Fruit fly (Drosophila melanogaster) whole organism, embryonic: ENCODE measurements around the gene HERC2.

Experiments used
- CG11695 ChIP-seq: fragments of 200-800 bp; sonication (Bioruptor generic); IDR thresholded peaks from 3 replicates; pipeline ENCODE4 v1.3.6; 2022; ENCODE audit warnings: missing biosample characterization, missing genetic modification characterization
- CG11696 ChIP-seq: fragments of 200-800 bp; sonication (Bioruptor generic); IDR thresholded peaks from 2 replicates; pipeline ENCODE4 v1.3.6; 2022; ENCODE audit warnings: missing biosample characterization, missing genetic modification characterization
- CG13287 ChIP-seq: fragments of 200-800 bp; sonication (Bioruptor generic); IDR thresholded peaks from 2 replicates; pipeline ENCODE4 v1.3.6; 2022; ENCODE audit warnings: missing biosample characterization, missing genetic modification characterization; ENCODE audit not compliant: partially characterized antibody
- CG15479 ChIP-seq: fragments of 200-800 bp; sonication (Bioruptor generic); optimal IDR thresholded peaks from 3 replicates; lab custom pipeline; 2019; ENCODE audit warnings: missing biosample characterization, mild to moderate bottlenecking, missing genetic modification characterization, moderate library complexity
- CG15696 ChIP-seq: fragments of 200-800 bp; sonication (Bioruptor generic); optimal IDR thresholded peaks from 2 replicates; lab custom pipeline; 2019; ENCODE audit warnings: missing biosample characterization, mild to moderate bottlenecking, missing genetic modification characterization, moderate library complexity
- CG2202 ChIP-seq: fragments of 200-800 bp; sonication (Bioruptor generic); optimal IDR thresholded peaks from 2 replicates; lab custom pipeline; 2018; ENCODE audit warnings: missing biosample characterization, mild to moderate bottlenecking, missing genetic modification characterization
- CG2678 ChIP-seq: fragments of 200-800 bp; sonication (Bioruptor generic); optimal IDR thresholded peaks from 3 replicates; lab custom pipeline; 2019; ENCODE audit warnings: missing biosample characterization, mild to moderate bottlenecking, missing genetic modification characterization, moderate library complexity
- CG33557 ChIP-seq: fragments of 200-800 bp; sonication (Bioruptor generic); optimal IDR thresholded peaks from 2 replicates; lab custom pipeline; 2019; ENCODE audit warnings: missing biosample characterization, mild to moderate bottlenecking, missing genetic modification characterization, moderate library complexity
- CG3407 ChIP-seq: fragments of 200-800 bp; sonication (Bioruptor generic); optimal IDR thresholded peaks from 2 replicates; lab custom pipeline; 2018; ENCODE audit warnings: missing biosample characterization, mild to moderate bottlenecking, missing genetic modification characterization
- CG5245 ChIP-seq: fragments of 200-800 bp; sonication (Bioruptor generic); optimal IDR thresholded peaks from 3 replicates; lab custom pipeline; 2016; ENCODE audit warnings: missing biosample characterization, missing genetic modification characterization
- CG7357 ChIP-seq: fragments of 200-800 bp; sonication (Bioruptor generic); IDR thresholded peaks from 3 replicates; pipeline ENCODE4 v1.3.6; 2022; ENCODE audit warnings: missing biosample characterization, missing genetic modification characterization
- CG7556 ChIP-seq: fragments of 200-800 bp; sonication (Bioruptor generic); optimal IDR thresholded peaks from 2 replicates; lab custom pipeline; 2017; ENCODE audit warnings: missing biosample characterization, mild to moderate bottlenecking, missing genetic modification characterization
- CrebB ChIP-seq: fragments of 200-800 bp; sonication (Bioruptor generic); optimal IDR thresholded peaks from 3 replicates; lab custom pipeline; 2018; ENCODE audit warnings: missing biosample characterization, mild to moderate bottlenecking, missing genetic modification characterization
- Dfd ChIP-seq, 2 experiments: fragments of >200 bp; optimal IDR thresholded peaks; 2 replicates each; lab custom pipeline; 2017; ENCODE audit warnings: missing biosample characterization in 2 of 2, missing genetic modification characterization in 2 of 2
- Eip74EF ChIP-seq, 2 experiments: fragments of 200-800 bp in 1 of 2; fragments of >200 bp in 1 of 2; sonication (Bioruptor generic) in 1 of 2; optimal IDR thresholded peaks; 2 replicates each; lab custom pipeline; 2017 to 2019; ENCODE audit warnings: missing biosample characterization in 2 of 2, missing genetic modification characterization in 2 of 2, mild to moderate bottlenecking in 1 of 2, moderate library complexity in 1 of 2
- H15 ChIP-seq: fragments of 200-800 bp; sonication (Bioruptor generic); IDR thresholded peaks from 3 replicates; pipeline ENCODE4 v1.3.6; 2022; ENCODE audit warnings: missing biosample characterization, missing genetic modification characterization
- HLH54F ChIP-seq: fragments of 200-800 bp; sonication (Bioruptor generic); optimal IDR thresholded peaks from 3 replicates; lab custom pipeline; 2016; ENCODE audit warnings: missing biosample characterization, missing genetic modification characterization
- Hmr ChIP-seq: fragments of 200-800 bp; sonication (Bioruptor generic); optimal IDR thresholded peaks from 3 replicates; lab custom pipeline; 2017; ENCODE audit warnings: mild to moderate bottlenecking, missing biosample characterization, missing genetic modification reagents, missing genetic modification characterization
- Hmx ChIP-seq: fragments of 200-800 bp; sonication (Bioruptor generic); optimal IDR thresholded peaks from 2 replicates; lab custom pipeline; 2016; ENCODE audit warnings: missing biosample characterization, missing genetic modification characterization
- Jarid2 ChIP-seq: fragments of 200-800 bp; sonication (Bioruptor generic); optimal IDR thresholded peaks from 3 replicates; lab custom pipeline; 2017; ENCODE audit warnings: mild to moderate bottlenecking, missing biosample characterization, missing genetic modification reagents, missing genetic modification characterization
- MBD-R2 ChIP-seq: fragments of 200-800 bp; sonication (Bioruptor generic); IDR thresholded peaks from 2 replicates; pipeline ENCODE4 v1.3.6; 2022; ENCODE audit warnings: missing biosample characterization, missing genetic modification characterization
- Mes4 ChIP-seq: fragments of 200-800 bp; sonication (Bioruptor generic); optimal IDR thresholded peaks from 2 replicates; lab custom pipeline; 2016; ENCODE audit warnings: missing biosample characterization, missing genetic modification characterization
- Mrtf ChIP-seq: fragments of 200-800 bp; sonication (Bioruptor generic); IDR thresholded peaks from 3 replicates; pipeline ENCODE4 v1.3.6; 2022; ENCODE audit warnings: missing biosample characterization, missing genetic modification characterization
- Nf-YB ChIP-seq: fragments of 200-800 bp; sonication (Bioruptor generic); optimal IDR thresholded peaks from 3 replicates; lab custom pipeline; 2019; ENCODE audit warnings: missing biosample characterization, mild to moderate bottlenecking, missing genetic modification characterization, moderate library complexity
- NfI ChIP-seq: fragments of 200-800 bp; sonication (Bioruptor generic); optimal IDR thresholded peaks from 3 replicates; lab custom pipeline; 2018; ENCODE audit warnings: missing biosample characterization, mild to moderate bottlenecking, missing genetic modification characterization, moderate library complexity
- Opbp ChIP-seq: fragments of 200-800 bp; sonication (Bioruptor generic); IDR thresholded peaks from 3 replicates; pipeline ENCODE4 v1.3.6; 2022; ENCODE audit warnings: missing biosample characterization, missing genetic modification characterization; ENCODE audit not compliant: partially characterized antibody
- Rfx ChIP-seq: fragments of 200-800 bp; sonication (Bioruptor generic); IDR thresholded peaks from 2 replicates; pipeline ENCODE4 v1.3.6; 2022; ENCODE audit warnings: missing biosample characterization, missing genetic modification characterization
- Sox102F ChIP-seq: fragments of 200-800 bp; sonication (Bioruptor generic); optimal IDR thresholded peaks from 2 replicates; lab custom pipeline; 2018; ENCODE audit warnings: missing biosample characterization, mild to moderate bottlenecking, missing genetic modification characterization, moderate library complexity
- abd-A ChIP-seq: fragments of 200-800 bp; sonication (Bioruptor generic); optimal IDR thresholded peaks from 3 replicates; lab custom pipeline; 2019; ENCODE audit warnings: missing biosample characterization, mild to moderate bottlenecking, missing genetic modification characterization, moderate library complexity
- aop ChIP-seq: fragments of 200-800 bp; sonication (Bioruptor generic); IDR thresholded peaks from 2 replicates; pipeline ENCODE4 v1.3.6; 2022; ENCODE audit warnings: missing biosample characterization, missing genetic modification characterization
- cato ChIP-seq: fragments of 200-800 bp; sonication (Bioruptor generic); optimal IDR thresholded peaks from 2 replicates; lab custom pipeline; 2016; ENCODE audit warnings: missing biosample characterization, missing genetic modification characterization, borderline replicate concordance
- da ChIP-seq: fragments of 200-800 bp; sonication (Bioruptor generic); optimal IDR thresholded peaks from 2 replicates; lab custom pipeline; 2016; ENCODE audit warnings: missing biosample characterization, missing genetic modification characterization
- fd102C ChIP-seq: fragments of 200-800 bp; sonication (Bioruptor generic); optimal IDR thresholded peaks from 2 replicates; lab custom pipeline; 2018; ENCODE audit warnings: missing biosample characterization, mild to moderate bottlenecking, missing genetic modification characterization, moderate library complexity
- fd96Cb ChIP-seq: fragments of 200-800 bp; sonication (Bioruptor generic); optimal IDR thresholded peaks from 2 replicates; lab custom pipeline; 2018; ENCODE audit warnings: missing biosample characterization, mild to moderate bottlenecking, missing genetic modification characterization, moderate library complexity
- gcm2 ChIP-seq: fragments of 200-800 bp; sonication (Bioruptor generic); optimal IDR thresholded peaks from 2 replicates; lab custom pipeline; 2016; ENCODE audit warnings: missing biosample characterization, missing genetic modification characterization
- grn ChIP-seq: fragments of 200-800 bp; sonication (Bioruptor generic); optimal IDR thresholded peaks from 3 replicates; lab custom pipeline; 2017; ENCODE audit warnings: missing biosample characterization, missing genetic modification characterization
- her ChIP-seq: fragments of 200-800 bp; sonication (Bioruptor generic); optimal IDR thresholded peaks from 2 replicates; lab custom pipeline; 2016; ENCODE audit warnings: missing biosample characterization, missing genetic modification characterization
- jumu ChIP-seq: fragments of 200-800 bp; sonication (Bioruptor generic); optimal IDR thresholded peaks from 3 replicates; lab custom pipeline; 2016; ENCODE audit warnings: missing biosample characterization, missing genetic modification characterization
- lmd ChIP-seq: fragments of 200-800 bp; sonication (Bioruptor generic); IDR thresholded peaks from 2 replicates; pipeline ENCODE4 v1.3.6; 2022; ENCODE audit warnings: missing biosample characterization, missing genetic modification characterization
- lola ChIP-seq, 3 experiments: fragments of >200 bp in 2 of 3; fragments of 200-800 bp in 1 of 3; sonication (Bioruptor generic) in 1 of 3; optimal IDR thresholded peaks; 2 replicates each; lab custom pipeline; 2017 to 2019; ENCODE audit warnings: missing biosample characterization in 3 of 3, missing genetic modification characterization in 3 of 3, mild to moderate bottlenecking in 1 of 3, moderate library complexity in 1 of 3
- lov ChIP-seq, 2 experiments: fragments of 200-800 bp in 1 of 2; fragments of >200 bp in 1 of 2; sonication (Bioruptor generic) in 1 of 2; IDR thresholded peaks in 1 of 2; optimal IDR thresholded peaks in 1 of 2; 2 replicates in 1 of 2; 3 replicates in 1 of 2; pipeline versions ENCODE4 v1.3.6 to Lab custom; 2017 to 2022; ENCODE audit warnings: missing biosample characterization in 1 of 2, missing genetic modification characterization in 1 of 2
- pho ChIP-seq: fragments of 200-800 bp; sonication (Bioruptor generic); optimal IDR thresholded peaks from 2 replicates; lab custom pipeline; 2016; ENCODE audit warnings: missing biosample characterization, missing genetic modification characterization
- run ChIP-seq: fragments of 200-800 bp; sonication (Bioruptor generic); optimal IDR thresholded peaks from 3 replicates; lab custom pipeline; 2018; ENCODE audit warnings: missing biosample characterization, mild to moderate bottlenecking, missing genetic modification characterization
- slp2 ChIP-seq: fragments of 200-800 bp; sonication (Bioruptor generic); optimal IDR thresholded peaks from 2 replicates; lab custom pipeline; 2016; ENCODE audit warnings: missing biosample characterization, missing genetic modification characterization
- tap ChIP-seq: fragments of 200-800 bp; optimal IDR thresholded peaks from 3 replicates; lab custom pipeline; 2019; ENCODE audit warnings: missing biosample characterization, mild to moderate bottlenecking, missing genetic modification characterization, moderate library complexity
- wor ChIP-seq: fragments of 200-800 bp; sonication (Bioruptor generic); IDR thresholded peaks from 2 replicates; pipeline ENCODE4 v1.3.6; 2022; ENCODE audit warnings: missing biosample characterization, missing genetic modification characterization
- zf30C ChIP-seq: fragments of 200-800 bp; sonication (Bioruptor generic); optimal IDR thresholded peaks from 3 replicates; lab custom pipeline; 2018; ENCODE audit warnings: missing biosample characterization, mild to moderate bottlenecking, missing genetic modification characterization
- zfh2 ChIP-seq: fragments of 200-800 bp; sonication (Bioruptor generic); optimal IDR thresholded peaks from 2 replicates; lab custom pipeline; 2016; ENCODE audit warnings: missing biosample characterization, missing genetic modification characterization

HERC2 gene

dm6 chrX:20394066-20394913, at the start of gene HERC2 (continued):
- TF ChIP-seq HLH54F (GFP tag; lab: Kevin White, UChicago): peak; percentile 52
- TF ChIP-seq CrebB: no peak
- no peak for TF ChIP-seq CG2678 (tag; lab: Kevin White, UChicago)
- no peak for TF ChIP-seq fd102C (GFP tag; lab: Kevin White, UChicago)
- no peak for TF ChIP-seq CG33557
- peak; percentile 19 for TF ChIP-seq CG15696
- peak; percentile 51; the same call in 1 of the 3 replicates for TF ChIP-seq H15 (GFP tag; lab: Robert Waterston, UW)
- peak; percentile 8 for TF ChIP-seq Mes4 (GFP tag; lab: Kevin White, UChicago)
- TF ChIP-seq gcm2 (GFP tag; lab: Kevin White, UChicago): no peak
- no peak for TF ChIP-seq abd-A (tag; lab: Kevin White, UChicago)
- TF ChIP-seq CG7556 (GFP tag; lab: Kevin White, UChicago): no peak
- no peak for TF ChIP-seq tap (tag; lab: Kevin White, UChicago)
- no peak for TF ChIP-seq aop (GFP tag; lab: Robert Waterston, UW)
- TF ChIP-seq Opbp (GFP tag; lab: Robert Waterston, UW): peak; percentile 94
- peak; percentile 43 for TF ChIP-seq slp2 (GFP tag; lab: Kevin White, UChicago)
- no peak for TF ChIP-seq run
- no peak for TF ChIP-seq Nf-YB (GFP tag; lab: Kevin White, UChicago)
- TF ChIP-seq CG7357 (GFP tag; lab: Robert Waterston, UW): peak; percentile 69
- TF ChIP-seq CG2202: no peak
- TF ChIP-seq Dfd (GFP tag; optimal IDR thresholded peaks at IDR 0.05; lab: Kevin White, UChicago): no peak
- no peak for TF ChIP-seq zf30C
- TF ChIP-seq lmd (GFP tag; lab: Robert Waterston, UW): peak; percentile 41; the same call in 1 of the 2 replicates
- peak; percentile 22 for TF ChIP-seq NfI (GFP tag; lab: Kevin White, UChicago)
- no peak for TF ChIP-seq Jarid2 (GFP tag; lab: Kevin White, UChicago)
- no peak for TF ChIP-seq cato (GFP tag; lab: Kevin White, UChicago)
- peak; percentile 64 for TF ChIP-seq pho (GFP tag; lab: Kevin White, UChicago)
- peak in 1 of 3 experiments; percentile 30 for TF ChIP-seq lola (GFP tag; optimal IDR thresholded peaks at IDR 0.05; lab: Kevin White, UChicago)
- TF ChIP-seq jumu: peak; percentile 40
- TF ChIP-seq Rfx (GFP tag; lab: Robert Waterston, UW): peak; percentile 81
- TF ChIP-seq zfh2 (GFP tag; lab: Kevin White, UChicago): peak; percentile 56
- no peak for TF ChIP-seq da (GFP tag; lab: Kevin White, UChicago)
- TF ChIP-seq CG13287 (GFP tag; lab: Robert Waterston, UW): peak; percentile 83
- peak; percentile 72 for TF ChIP-seq MBD-R2
- TF ChIP-seq her (GFP tag; lab: Kevin White, UChicago): peak; percentile 32
- no peak for TF ChIP-seq Eip74EF (GFP tag; optimal IDR thresholded peaks at IDR 0.05; lab: Kevin White, UChicago)
- 0 out of 2 replicates have a peak, but pooled peaks have one; percentile 12 for TF ChIP-seq CG11696
- no peak for TF ChIP-seq CG5245
- no peak for TF ChIP-seq Mrtf
- no peak for TF ChIP-seq Hmx (GFP tag; lab: Kevin White, UChicago)
- TF ChIP-seq CG15479 (GFP tag; lab: Kevin White, UChicago): no peak
- no peak for TF ChIP-seq CG3407
- no peak for TF ChIP-seq lov (optimal IDR thresholded peaks at IDR 0.05; lab: Kevin White, UChicago)
- TF ChIP-seq lov (GFP tag; IDR thresholded peaks at IDR 0.05; lab: Robert Waterston, UW): no peak
- no peak for TF ChIP-seq wor (GFP tag; lab: Robert Waterston, UW)
- peak; percentile 46 for TF ChIP-seq Hmr
- no peak for TF ChIP-seq grn (GFP tag; lab: Kevin White, UChicago)
- TF ChIP-seq CG11695 (GFP tag; lab: Robert Waterston, UW): no peak
- peak; percentile 16 for TF ChIP-seq fd96Cb (tag; lab: Kevin White, UChicago)
- no peak for TF ChIP-seq Sox102F (GFP tag; lab: Kevin White, UChicago)
